Fruit fly (Drosophila melanogaster) whole organism, embryonic: ENCODE data around the gene CG34008.
A peak's percentile ranks its signal among the peaks of the same experiment; 100 is the strongest.

Experiments used
- Adf1 ChIP-seq: fragments of 200-800 bp; sonication (Bioruptor generic); IDR thresholded peaks from 2 replicates; pipeline ENCODE4 v1.3.6; 2022; ENCODE audit warnings: missing biosample characterization, missing genetic modification characterization
- Atf6 ChIP-seq: fragments of 200-800 bp; sonication (Bioruptor generic); IDR thresholded peaks from 2 replicates; pipeline ENCODE4 v1.3.6; 2022; ENCODE audit warnings: missing biosample characterization, missing genetic modification characterization
- CG1024 ChIP-seq: fragments of 200-800 bp; sonication (Bioruptor generic); IDR thresholded peaks from 2 replicates; pipeline ENCODE4 v1.3.6; 2022; ENCODE audit warnings: missing biosample characterization, missing genetic modification characterization
- CG12071 ChIP-seq: fragments of 200-800 bp; sonication (Bioruptor generic); optimal IDR thresholded peaks from 3 replicates; lab custom pipeline; 2018; ENCODE audit warnings: missing biosample characterization, mild to moderate bottlenecking, missing genetic modification characterization
- CG13894 ChIP-seq: fragments of 200-800 bp; sonication (Bioruptor generic); optimal IDR thresholded peaks from 3 replicates; lab custom pipeline; 2018; ENCODE audit warnings: missing biosample characterization, mild to moderate bottlenecking, missing genetic modification characterization, moderate library complexity
- CG14050 ChIP-seq: fragments of 200-800 bp; sonication (Bioruptor generic); IDR thresholded peaks from 3 replicates; pipeline ENCODE4 v1.3.6; 2022; ENCODE audit warnings: missing biosample characterization, missing genetic modification characterization
- CG17359 ChIP-seq: fragments of 200-800 bp; sonication (Bioruptor generic); optimal IDR thresholded peaks from 3 replicates; lab custom pipeline; 2018; ENCODE audit warnings: missing biosample characterization, mild to moderate bottlenecking, missing genetic modification characterization, moderate library complexity
- CG17385 ChIP-seq: fragments of 200-800 bp; sonication (Bioruptor generic); optimal IDR thresholded peaks from 3 replicates; lab custom pipeline; 2018; ENCODE audit warnings: missing biosample characterization, mild to moderate bottlenecking, missing genetic modification characterization
- CG18011 ChIP-seq: fragments of 200-800 bp; sonication (Bioruptor generic); optimal IDR thresholded peaks from 2 replicates; lab custom pipeline; 2017; ENCODE audit warnings: missing biosample characterization, missing genetic modification characterization, mild to moderate bottlenecking, moderate library complexity, missing genotype
- CG1832 ChIP-seq: fragments of 200-800 bp; sonication (Bioruptor generic); optimal IDR thresholded peaks from 2 replicates; lab custom pipeline; 2017; ENCODE audit warnings: missing biosample characterization, mild to moderate bottlenecking, missing genetic modification characterization, inconsistent platforms
- CG31388 ChIP-seq: fragments of 200-800 bp; sonication (Bioruptor generic); optimal IDR thresholded peaks from 2 replicates; lab custom pipeline; 2016; ENCODE audit warnings: missing biosample characterization, missing genetic modification characterization
- CG34224 ChIP-seq: fragments of 200-800 bp; sonication (Bioruptor generic); IDR thresholded peaks from 3 replicates; pipeline ENCODE4 v1.3.6; 2022; ENCODE audit warnings: missing biosample characterization, missing genetic modification characterization; ENCODE audit not compliant: partially characterized antibody
- CG3995 ChIP-seq: fragments of 200-800 bp; sonication (Bioruptor generic); optimal IDR thresholded peaks from 3 replicates; lab custom pipeline; 2016; ENCODE audit warnings: missing biosample characterization, missing genetic modification characterization
- CG4404 ChIP-seq: fragments of 200-800 bp; sonication (Bioruptor generic); IDR thresholded peaks from 2 replicates; pipeline ENCODE4 v1.3.6; 2022; ENCODE audit warnings: missing biosample characterization, missing genetic modification characterization
- CG4854 ChIP-seq: fragments of 200-800 bp; sonication (Bioruptor generic); optimal IDR thresholded peaks from 2 replicates; lab custom pipeline; 2016; ENCODE audit warnings: missing biosample characterization, missing genetic modification characterization, inconsistent platforms
- CG5245 ChIP-seq: fragments of 200-800 bp; sonication (Bioruptor generic); optimal IDR thresholded peaks from 3 replicates; lab custom pipeline; 2016; ENCODE audit warnings: missing biosample characterization, missing genetic modification characterization
- CG6689 ChIP-seq: fragments of 200-800 bp; sonication (Bioruptor generic); IDR thresholded peaks from 2 replicates; pipeline ENCODE4 v1.3.6; 2022; ENCODE audit warnings: missing biosample characterization, missing genetic modification characterization
- CG7556 ChIP-seq: fragments of 200-800 bp; sonication (Bioruptor generic); optimal IDR thresholded peaks from 2 replicates; lab custom pipeline; 2017; ENCODE audit warnings: missing biosample characterization, mild to moderate bottlenecking, missing genetic modification characterization
- CG7745 ChIP-seq: fragments of 200-800 bp; sonication (Bioruptor generic); optimal IDR thresholded peaks from 2 replicates; lab custom pipeline; 2018; ENCODE audit warnings: missing biosample characterization, mild to moderate bottlenecking, missing genetic modification characterization, moderate library complexity
- CG7928 ChIP-seq: fragments of 200-800 bp; sonication (Bioruptor generic); optimal IDR thresholded peaks from 2 replicates; lab custom pipeline; 2017; ENCODE audit warnings: missing biosample characterization, mild to moderate bottlenecking, missing genetic modification characterization
- CG8290 ChIP-seq, 3 experiments: fragments of 200-800 bp; sonication (Bioruptor generic); optimal IDR thresholded peaks; 2 replicates each; lab custom pipeline; 2016 to 2019; ENCODE audit warnings: missing biosample characterization in 3 of 3, missing genetic modification characterization in 3 of 3, mild to moderate bottlenecking in 2 of 3, moderate library complexity in 1 of 3
- CG9609 ChIP-seq: fragments of 200-800 bp; sonication (Bioruptor generic); optimal IDR thresholded peaks from 3 replicates; lab custom pipeline; 2016; ENCODE audit warnings: missing biosample characterization, missing genetic modification characterization
- CG9817 ChIP-seq: fragments of 200-800 bp; sonication (Bioruptor generic); optimal IDR thresholded peaks from 2 replicates; lab custom pipeline; 2018; ENCODE audit warnings: missing biosample characterization, mild to moderate bottlenecking, missing genetic modification characterization, moderate library complexity
- Chrac-16 ChIP-seq: fragments of 200-800 bp; sonication (Bioruptor generic); optimal IDR thresholded peaks from 3 replicates; lab custom pipeline; 2016; ENCODE audit warnings: missing biosample characterization, missing genetic modification characterization
- Dip3 ChIP-seq: fragments of 200-800 bp; sonication (Bioruptor generic); optimal IDR thresholded peaks from 3 replicates; lab custom pipeline; 2016; ENCODE audit warnings: missing biosample characterization, missing genetic modification characterization
- Doc2 ChIP-seq: fragments of 200-800 bp; sonication (Bioruptor generic); IDR thresholded peaks from 2 replicates; pipeline ENCODE4 v1.3.6; 2022; ENCODE audit warnings: missing biosample characterization, missing genetic modification characterization
- ERR ChIP-seq: fragments of 200-800 bp; sonication (Bioruptor generic); optimal IDR thresholded peaks from 2 replicates; lab custom pipeline; 2016; ENCODE audit warnings: missing biosample characterization, missing genetic modification characterization
- Elba2 ChIP-seq: fragments of 200-800 bp; sonication (Bioruptor generic); optimal IDR thresholded peaks from 3 replicates; lab custom pipeline; 2016; ENCODE audit warnings: missing biosample characterization, missing genetic modification characterization
- Hmr ChIP-seq: fragments of 200-800 bp; sonication (Bioruptor generic); optimal IDR thresholded peaks from 3 replicates; lab custom pipeline; 2017; ENCODE audit warnings: mild to moderate bottlenecking, missing biosample characterization, missing genetic modification reagents, missing genetic modification characterization
- Hr3 ChIP-seq: fragments of 200-800 bp; sonication (Bioruptor generic); optimal IDR thresholded peaks from 3 replicates; lab custom pipeline; 2016; ENCODE audit warnings: missing biosample characterization, missing genetic modification characterization
- NFAT ChIP-seq: fragments of 200-800 bp; sonication (Bioruptor generic); IDR thresholded peaks from 2 replicates; pipeline ENCODE4 v1.3.6; 2022; ENCODE audit warnings: missing biosample characterization, missing genetic modification characterization
- Nf-YC ChIP-seq: fragments of 200-800 bp; optimal IDR thresholded peaks from 3 replicates; lab custom pipeline; 2019; ENCODE audit warnings: missing biosample characterization, mild to moderate bottlenecking, missing genetic modification characterization, moderate library complexity
- Rx ChIP-seq: fragments of 200-800 bp; sonication (Bioruptor generic); IDR thresholded peaks from 2 replicates; pipeline ENCODE4 v1.3.6; 2022; ENCODE audit warnings: missing biosample characterization, missing genetic modification characterization
- Side ChIP-seq: fragments of 200-800 bp; sonication (Bioruptor generic); optimal IDR thresholded peaks from 2 replicates; lab custom pipeline; 2016; ENCODE audit warnings: missing biosample characterization, missing genetic modification characterization
- Xbp1 ChIP-seq: fragments of 200-800 bp; sonication (Bioruptor generic); optimal IDR thresholded peaks from 3 replicates; lab custom pipeline; 2016; ENCODE audit warnings: missing biosample characterization, mild to moderate bottlenecking, missing genetic modification characterization
- ap ChIP-seq: fragments of 200-800 bp; sonication (Bioruptor generic); IDR thresholded peaks from 2 replicates; pipeline ENCODE4 v1.3.6; 2022; ENCODE audit warnings: missing biosample characterization, missing genetic modification characterization
- bcd ChIP-seq: fragments of 200-800 bp; sonication (Bioruptor generic); optimal IDR thresholded peaks from 2 replicates; lab custom pipeline; 2017; ENCODE audit warnings: missing biosample characterization, mild to moderate bottlenecking, missing genetic modification characterization
- bowl ChIP-seq: fragments of 200-800 bp; sonication (Bioruptor generic); IDR thresholded peaks from 2 replicates; pipeline ENCODE4 v1.3.6; 2022; ENCODE audit warnings: missing biosample characterization, missing genetic modification characterization
- chif ChIP-seq, 2 experiments: fragments of 200-800 bp; sonication (Bioruptor generic); optimal IDR thresholded peaks; 3 replicates each; lab custom pipeline; 2016; ENCODE audit warnings: missing biosample characterization in 2 of 2, missing genetic modification characterization in 2 of 2
- crp ChIP-seq, 2 experiments: fragments of 200-800 bp; sonication (Bioruptor generic); optimal IDR thresholded peaks; 2 replicates in 1 of 2; 3 replicates in 1 of 2; lab custom pipeline; 2017; ENCODE audit warnings: missing biosample characterization in 2 of 2, missing genetic modification characterization in 2 of 2, mild to moderate bottlenecking in 1 of 2, moderate library complexity in 1 of 2
- dan ChIP-seq: fragments of 200-800 bp; sonication (Bioruptor generic); IDR thresholded peaks from 2 replicates; pipeline ENCODE4 v1.3.6; 2022; ENCODE audit warnings: missing biosample characterization, missing genetic modification characterization
- en ChIP-seq: fragments of 200-800 bp; sonication (Bioruptor generic); optimal IDR thresholded peaks from 2 replicates; lab custom pipeline; 2016; ENCODE audit warnings: missing biosample characterization, missing genetic modification characterization
- fd96Cb ChIP-seq: fragments of 200-800 bp; sonication (Bioruptor generic); optimal IDR thresholded peaks from 2 replicates; lab custom pipeline; 2018; ENCODE audit warnings: missing biosample characterization, mild to moderate bottlenecking, missing genetic modification characterization, moderate library complexity
- gem ChIP-seq: fragments of 200-800 bp; sonication (Bioruptor generic); optimal IDR thresholded peaks from 2 replicates; lab custom pipeline; 2019; ENCODE audit warnings: missing biosample characterization, mild to moderate bottlenecking, missing genetic modification characterization, moderate library complexity
- grau ChIP-seq: fragments of 200-800 bp; optimal IDR thresholded peaks from 3 replicates; lab custom pipeline; 2019; ENCODE audit warnings: missing biosample characterization, mild to moderate bottlenecking, missing genetic modification characterization, moderate library complexity
- hbn ChIP-seq: fragments of 200-800 bp; sonication (Bioruptor generic); IDR thresholded peaks from 2 replicates; pipeline ENCODE4 v1.3.6; 2022; ENCODE audit warnings: missing biosample characterization, missing genetic modification characterization; ENCODE audit not compliant: partially characterized antibody
- hth ChIP-seq: fragments of >200 bp; optimal IDR thresholded peaks from 2 replicates; lab custom pipeline; 2017; ENCODE audit warnings: inconsistent platforms
- jigr1 ChIP-seq: fragments of 200-800 bp; sonication (Bioruptor generic); IDR thresholded peaks from 3 replicates; pipeline ENCODE4 v1.3.6; 2022; ENCODE audit warnings: missing biosample characterization, missing genetic modification characterization
- mld ChIP-seq: fragments of 200-800 bp; sonication (Bioruptor generic); IDR thresholded peaks from 3 replicates; pipeline ENCODE4 v1.3.6; 2022; ENCODE audit warnings: missing biosample characterization, missing genetic modification characterization; ENCODE audit not compliant: partially characterized antibody
- org-1 ChIP-seq: fragments of 200-800 bp; sonication (Bioruptor generic); optimal IDR thresholded peaks from 2 replicates; lab custom pipeline; 2017; ENCODE audit warnings: missing biosample characterization, missing genetic modification characterization
- sisA ChIP-seq: fragments of 200-800 bp; sonication (Bioruptor generic); IDR thresholded peaks from 2 replicates; pipeline ENCODE4 v1.3.6; 2022; ENCODE audit warnings: missing biosample characterization, missing genetic modification characterization
- tio ChIP-seq: fragments of 200-800 bp; sonication (Bioruptor generic); optimal IDR thresholded peaks from 2 replicates; lab custom pipeline; 2017; ENCODE audit warnings: missing biosample characterization, missing genetic modification characterization, inconsistent platforms

Gene CG34008

DNA sequence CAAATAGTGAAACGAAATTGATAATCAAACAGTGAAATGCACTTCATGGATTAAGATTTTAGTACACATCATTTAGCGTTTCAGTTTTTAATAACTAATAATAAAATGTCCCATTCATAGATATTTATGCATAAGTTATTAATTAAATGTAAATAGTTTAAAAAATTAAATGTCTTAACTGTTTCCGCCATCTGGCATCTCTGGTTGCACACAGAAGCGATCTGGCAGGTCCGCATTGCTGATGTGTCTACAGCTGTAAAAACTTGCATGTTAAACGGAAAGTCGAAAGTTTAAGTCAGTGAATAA, 7.1 kb upstream of the CG34008 start, which contains the start of gene Srp72 (continued):
- TF ChIP-seq CG9817 (tag; lab: Kevin White, UChicago) (peak; percentile 44), CG1024 (GFP tag; lab: Robert Waterston, UW) (no peak), Hmr (GFP tag; lab: Kevin White, UChicago) (peak; percentile 37), CG17359 (tag; lab: Kevin White, UChicago) (peak; percentile 60), CG14050 (GFP tag; lab: Robert Waterston, UW) (no peak; the same call in 2 of the 3 replicates), Nf-YC (tag; lab: Kevin White, UChicago) (peak; percentile 41), Adf1 (no peak), grau (tag; lab: Kevin White, UChicago) (peak; percentile 41), ERR (GFP tag; lab: Kevin White, UChicago) (no peak), Chrac-16 (peak; percentile 8), CG7745 (tag; lab: Kevin White, UChicago) (peak; percentile 91), Atf6 (GFP tag; lab: Robert Waterston, UW) (peak; percentile 47; the same call in 1 of the 2 replicates), ap (GFP tag; lab: Robert Waterston, UW) (no peak), CG12071 (GFP tag; lab: Kevin White, UChicago) (no peak), tio (GFP tag; lab: Kevin White, UChicago) (peak; percentile 29), CG9609 (no peak), CG5245 (peak; percentile 34), chif (GFP tag; optimal IDR thresholded peaks at IDR 0.05; lab: Kevin White, UChicago) (no peak), Xbp1 (peak; percentile 66), Doc2 (no peak), CG4404 (GFP tag; lab: Robert Waterston, UW) (no peak), CG13894 (tag; lab: Kevin White, UChicago) (no peak), hth (lab: Kevin White, UChicago) (no peak), CG18011 (GFP tag; lab: Kevin White, UChicago) (peak; percentile 25), Elba2 (GFP tag; lab: Kevin White, UChicago) (no peak), CG1832 (GFP tag; lab: Kevin White, UChicago) (no peak), Dip3 (peak; percentile 25), hbn (no peak), Side (GFP tag; lab: Kevin White, UChicago) (no peak), CG17385 (peak; percentile 42), Hr3 (GFP tag; lab: Kevin White, UChicago) (no peak), bowl (GFP tag; lab: Robert Waterston, UW) (no peak), Rx (GFP tag; lab: Robert Waterston, UW) (no peak), gem (tag; lab: Kevin White, UChicago) (peak; percentile 73), CG3995 (GFP tag; lab: Kevin White, UChicago) (peak; percentile 21), sisA (GFP tag; lab: Robert Waterston, UW) (peak; percentile 37; the same call in 1 of the 2 replicates), CG31388 (no peak), CG8290 (GFP tag; optimal IDR thresholded peaks at IDR 0.05; lab: Kevin White, UChicago) (no peak), CG8290 (tag; optimal IDR thresholded peaks at IDR 0.05; lab: Kevin White, UChicago) (no peak), org-1 (GFP tag; lab: Kevin White, UChicago) (no peak), CG7928 (peak; percentile 43), crp (GFP tag; optimal IDR thresholded peaks at IDR 0.05; lab: Kevin White, UChicago) (peak in 1 of 2 experiments; percentile 72), jigr1 (peak; percentile 52; the same call in 1 of the 3 replicates), fd96Cb (tag; lab: Kevin White, UChicago) (peak; percentile 52), bcd (GFP tag; lab: Kevin White, UChicago) (peak; percentile 21), en (GFP tag; lab: Kevin White, UChicago) (no peak), CG4854 (no peak), CG7556 (no peak), CG34224 (GFP tag; lab: Robert Waterston, UW) (no peak), NFAT (GFP tag; lab: Robert Waterston, UW) (no peak), CG6689 (GFP tag; lab: Robert Waterston, UW) (peak; percentile 50), dan (no peak), mld (GFP tag; lab: Robert Waterston, UW) (no peak)
